Fruit fly (Drosophila melanogaster) whole organism, embryonic: Measurements from ENCODE around the gene CG4613.

Experiments used
- Aef1 ChIP-seq: fragments of 200-800 bp; sonication (Bioruptor generic); IDR thresholded peaks from 3 replicates; pipeline ENCODE4 v1.3.6; 2022; ENCODE audit warnings: missing biosample characterization, missing genetic modification characterization
- Atf6 ChIP-seq: fragments of 200-800 bp; sonication (Bioruptor generic); IDR thresholded peaks from 2 replicates; pipeline ENCODE4 v1.3.6; 2022; ENCODE audit warnings: missing biosample characterization, missing genetic modification characterization
- CG10147 ChIP-seq: fragments of 200-800 bp; sonication (Bioruptor generic); optimal IDR thresholded peaks from 2 replicates; lab custom pipeline; 2019; ENCODE audit warnings: missing biosample characterization, mild to moderate bottlenecking, missing genetic modification characterization, moderate library complexity
- CG10267 ChIP-seq: fragments of 200-800 bp; sonication (Bioruptor generic); optimal IDR thresholded peaks from 2 replicates; lab custom pipeline; 2018; ENCODE audit warnings: missing biosample characterization, mild to moderate bottlenecking, missing genetic modification characterization, moderate library complexity
- CG11456 ChIP-seq: fragments of 200-800 bp; sonication (Bioruptor generic); IDR thresholded peaks from 3 replicates; pipeline ENCODE4 v1.3.6; 2022; ENCODE audit warnings: missing biosample characterization, missing genetic modification characterization
- CG12299 ChIP-seq: fragments of 200-800 bp; sonication (Bioruptor generic); optimal IDR thresholded peaks from 2 replicates; lab custom pipeline; 2018; ENCODE audit warnings: missing biosample characterization, mild to moderate bottlenecking, missing genetic modification characterization
- CG12942 ChIP-seq: fragments of 200-800 bp; sonication (Bioruptor generic); optimal IDR thresholded peaks from 3 replicates; lab custom pipeline; 2016; ENCODE audit warnings: missing biosample characterization, missing genetic modification characterization
- CG13123 ChIP-seq: fragments of 200-800 bp; sonication (Bioruptor generic); optimal IDR thresholded peaks from 2 replicates; lab custom pipeline; 2016; ENCODE audit warnings: missing biosample characterization, missing genetic modification characterization
- CG14050 ChIP-seq: fragments of 200-800 bp; sonication (Bioruptor generic); IDR thresholded peaks from 3 replicates; pipeline ENCODE4 v1.3.6; 2022; ENCODE audit warnings: missing biosample characterization, missing genetic modification characterization
- CG16813 ChIP-seq: fragments of 200-800 bp; sonication (Bioruptor generic); IDR thresholded peaks from 3 replicates; pipeline ENCODE4 v1.3.6; 2022; ENCODE audit warnings: missing biosample characterization, missing genetic modification characterization; ENCODE audit not compliant: partially characterized antibody
- CG18619 ChIP-seq: fragments of 200-800 bp; sonication (Bioruptor generic); optimal IDR thresholded peaks from 3 replicates; lab custom pipeline; 2017; ENCODE audit warnings: missing biosample characterization, mild to moderate bottlenecking, missing genetic modification characterization
- CG2712 ChIP-seq: fragments of 200-800 bp; optimal IDR thresholded peaks from 3 replicates; lab custom pipeline; 2019; ENCODE audit warnings: missing biosample characterization, mild to moderate bottlenecking, missing genetic modification characterization, moderate library complexity
- CG31388 ChIP-seq: fragments of 200-800 bp; sonication (Bioruptor generic); optimal IDR thresholded peaks from 2 replicates; lab custom pipeline; 2016; ENCODE audit warnings: missing biosample characterization, missing genetic modification characterization
- CG32767 ChIP-seq: fragments of 200-800 bp; sonication (Bioruptor generic); IDR thresholded peaks from 2 replicates; pipeline ENCODE4 v1.3.6; 2022; ENCODE audit warnings: missing biosample characterization, missing genetic modification characterization
- CG42726 ChIP-seq: fragments of 200-800 bp; sonication (Bioruptor generic); IDR thresholded peaks from 2 replicates; pipeline ENCODE4 v1.3.6; 2022; ENCODE audit warnings: missing biosample characterization, missing genetic modification characterization; ENCODE audit not compliant: partially characterized antibody
- CG4328 ChIP-seq: fragments of 200-800 bp; sonication (Bioruptor generic); optimal IDR thresholded peaks from 3 replicates; lab custom pipeline; 2017; ENCODE audit warnings: missing biosample characterization, missing genetic modification reagents, missing genetic modification characterization
- CG4360 ChIP-seq: fragments of 200-800 bp; sonication (Bioruptor generic); IDR thresholded peaks from 2 replicates; pipeline ENCODE4 v1.3.6; 2022; ENCODE audit warnings: missing biosample characterization, missing genetic modification characterization
- CG4424 ChIP-seq: fragments of 200-800 bp; sonication (Bioruptor generic); optimal IDR thresholded peaks from 3 replicates; lab custom pipeline; 2016; ENCODE audit warnings: missing biosample characterization, missing genetic modification characterization
- CG4854 ChIP-seq: fragments of 200-800 bp; sonication (Bioruptor generic); optimal IDR thresholded peaks from 2 replicates; lab custom pipeline; 2016; ENCODE audit warnings: missing biosample characterization, missing genetic modification characterization, inconsistent platforms
- CG6689 ChIP-seq: fragments of 200-800 bp; sonication (Bioruptor generic); IDR thresholded peaks from 2 replicates; pipeline ENCODE4 v1.3.6; 2022; ENCODE audit warnings: missing biosample characterization, missing genetic modification characterization
- CG6765 ChIP-seq: fragments of 200-800 bp; sonication (Bioruptor generic); optimal IDR thresholded peaks from 3 replicates; lab custom pipeline; 2017; ENCODE audit warnings: missing biosample characterization, mild to moderate bottlenecking, missing genetic modification characterization
- CG8388 ChIP-seq: fragments of 200-800 bp; sonication (Bioruptor generic); optimal IDR thresholded peaks from 2 replicates; lab custom pipeline; 2019; ENCODE audit warnings: missing biosample characterization, mild to moderate bottlenecking, missing genetic modification characterization, moderate library complexity
- CG9932 ChIP-seq: fragments of 200-800 bp; sonication (Bioruptor generic); IDR thresholded peaks from 2 replicates; pipeline ENCODE4 v1.3.6; 2022; ENCODE audit warnings: missing biosample characterization, missing genetic modification characterization
- CoRest ChIP-seq: fragments of 200-800 bp; sonication (Bioruptor generic); optimal IDR thresholded peaks from 3 replicates; lab custom pipeline; 2018; ENCODE audit warnings: missing biosample characterization, mild to moderate bottlenecking, missing genetic modification characterization, moderate library complexity
- Dll ChIP-seq: fragments of 200-800 bp; sonication (Bioruptor generic); IDR thresholded peaks from 4 replicates; pipeline ENCODE4 v1.3.6; 2022; ENCODE audit warnings: missing biosample characterization, missing genetic modification characterization; ENCODE audit not compliant: partially characterized antibody
- Doc2 ChIP-seq: fragments of 200-800 bp; sonication (Bioruptor generic); IDR thresholded peaks from 2 replicates; pipeline ENCODE4 v1.3.6; 2022; ENCODE audit warnings: missing biosample characterization, missing genetic modification characterization
- ERR ChIP-seq: fragments of 200-800 bp; sonication (Bioruptor generic); optimal IDR thresholded peaks from 2 replicates; lab custom pipeline; 2016; ENCODE audit warnings: missing biosample characterization, missing genetic modification characterization
- Gsc ChIP-seq: fragments of 200-800 bp; sonication (Bioruptor generic); IDR thresholded peaks from 2 replicates; pipeline ENCODE4 v1.3.6; 2022; ENCODE audit warnings: missing biosample characterization, missing genetic modification characterization
- Lhr ChIP-seq: fragments of 200-800 bp; sonication (Bioruptor generic); optimal IDR thresholded peaks from 3 replicates; lab custom pipeline; 2017; ENCODE audit warnings: mild to moderate bottlenecking, missing biosample characterization, missing genetic modification reagents, missing genetic modification characterization
- NC2β ChIP-seq: fragments of 200-800 bp; sonication (Bioruptor generic); optimal IDR thresholded peaks from 2 replicates; lab custom pipeline; 2016; ENCODE audit warnings: missing biosample characterization, missing genetic modification characterization
- NFAT ChIP-seq: fragments of 200-800 bp; sonication (Bioruptor generic); IDR thresholded peaks from 2 replicates; pipeline ENCODE4 v1.3.6; 2022; ENCODE audit warnings: missing biosample characterization, missing genetic modification characterization
- Neu2 ChIP-seq: fragments of 200-800 bp; sonication (Bioruptor generic); optimal IDR thresholded peaks from 3 replicates; lab custom pipeline; 2016; ENCODE audit warnings: missing biosample characterization, missing genetic modification characterization, borderline replicate concordance
- Oaz ChIP-seq: fragments of 200-800 bp; sonication (Bioruptor generic); IDR thresholded peaks from 2 replicates; pipeline ENCODE4 v1.3.6; 2022; ENCODE audit warnings: missing biosample characterization, missing genetic modification characterization
- Opbp ChIP-seq: fragments of 200-800 bp; sonication (Bioruptor generic); IDR thresholded peaks from 3 replicates; pipeline ENCODE4 v1.3.6; 2022; ENCODE audit warnings: missing biosample characterization, missing genetic modification characterization; ENCODE audit not compliant: partially characterized antibody
- Optix ChIP-seq: fragments of 200-800 bp; sonication (Bioruptor generic); IDR thresholded peaks from 3 replicates; pipeline ENCODE4 v1.3.6; 2022; ENCODE audit warnings: missing biosample characterization, missing genetic modification characterization
- Rx ChIP-seq: fragments of 200-800 bp; sonication (Bioruptor generic); IDR thresholded peaks from 2 replicates; pipeline ENCODE4 v1.3.6; 2022; ENCODE audit warnings: missing biosample characterization, missing genetic modification characterization
- al ChIP-seq: fragments of 200-800 bp; sonication (Bioruptor generic); IDR thresholded peaks from 2 replicates; pipeline ENCODE4 v1.3.6; 2022; ENCODE audit warnings: missing biosample characterization, missing genetic modification characterization
- bigmax ChIP-seq: fragments of 200-800 bp; sonication (Bioruptor generic); optimal IDR thresholded peaks from 2 replicates; lab custom pipeline; 2018; ENCODE audit warnings: missing biosample characterization, mild to moderate bottlenecking, missing genetic modification characterization
- btn ChIP-seq: fragments of 200-800 bp; sonication (Bioruptor generic); optimal IDR thresholded peaks from 2 replicates; lab custom pipeline; 2016; ENCODE audit warnings: missing biosample characterization, missing genetic modification characterization
- danr ChIP-seq: fragments of 200-800 bp; sonication (Bioruptor generic); IDR thresholded peaks from 2 replicates; pipeline ENCODE4 v1.3.6; 2022; ENCODE audit warnings: missing biosample characterization, missing genetic modification characterization
- dmrt11E ChIP-seq: fragments of 200-800 bp; sonication (Bioruptor generic); optimal IDR thresholded peaks from 3 replicates; lab custom pipeline; 2018; ENCODE audit warnings: missing biosample characterization, mild to moderate bottlenecking, missing genetic modification characterization, moderate library complexity
- gcm2 ChIP-seq: fragments of 200-800 bp; sonication (Bioruptor generic); optimal IDR thresholded peaks from 2 replicates; lab custom pipeline; 2016; ENCODE audit warnings: missing biosample characterization, missing genetic modification characterization
- gsb-n ChIP-seq: fragments of 200-800 bp; sonication (Bioruptor generic); optimal IDR thresholded peaks from 3 replicates; lab custom pipeline; 2018; ENCODE audit warnings: missing biosample characterization, mild to moderate bottlenecking, missing genetic modification characterization
- ham ChIP-seq: fragments of 200-800 bp; sonication (Bioruptor generic); IDR thresholded peaks from 2 replicates; pipeline ENCODE4 v1.3.6; 2022; ENCODE audit warnings: missing biosample characterization, missing genetic modification characterization
- hbn ChIP-seq: fragments of 200-800 bp; sonication (Bioruptor generic); IDR thresholded peaks from 2 replicates; pipeline ENCODE4 v1.3.6; 2022; ENCODE audit warnings: missing biosample characterization, missing genetic modification characterization; ENCODE audit not compliant: partially characterized antibody
- inv ChIP-seq: fragments of 200-800 bp; sonication (Bioruptor generic); IDR thresholded peaks from 2 replicates; pipeline ENCODE4 v1.3.6; 2022; ENCODE audit warnings: missing biosample characterization, missing genetic modification characterization; ENCODE audit not compliant: partially characterized antibody
- klu ChIP-seq: fragments of 200-800 bp; sonication (Bioruptor generic); IDR thresholded peaks from 2 replicates; pipeline ENCODE4 v1.3.6; 2022; ENCODE audit warnings: missing biosample characterization, missing genetic modification characterization
- so ChIP-seq: fragments of 200-800 bp; sonication (Bioruptor generic); IDR thresholded peaks from 3 replicates; pipeline ENCODE4 v1.3.6; 2022; ENCODE audit warnings: missing biosample characterization, missing genetic modification characterization
- sob ChIP-seq: fragments of 200-800 bp; sonication (Bioruptor generic); IDR thresholded peaks from 2 replicates; pipeline ENCODE4 v1.3.6; 2022; ENCODE audit warnings: missing biosample characterization, missing genetic modification characterization
- tll ChIP-seq, 2 experiments: fragments of 200-800 bp in 1 of 2; fragments of >200 bp in 1 of 2; sonication (Bioruptor generic) in 1 of 2; optimal IDR thresholded peaks; 2 replicates each; lab custom pipeline; 2017 to 2019; ENCODE audit warnings: missing biosample characterization in 2 of 2, missing genetic modification characterization in 2 of 2, mild to moderate bottlenecking in 1 of 2, moderate library complexity in 1 of 2
- usp ChIP-seq: fragments of >200 bp; optimal IDR thresholded peaks from 2 replicates; lab custom pipeline; 2017; ENCODE audit warnings: missing biosample characterization, missing genetic modification characterization
- z ChIP-seq: fragments of 200-800 bp; sonication (Bioruptor generic); IDR thresholded peaks from 3 replicates; pipeline ENCODE4 v1.3.6; 2022; ENCODE audit warnings: missing biosample characterization, missing genetic modification characterization
- zen2 ChIP-seq: fragments of 200-800 bp; sonication (Bioruptor generic); IDR thresholded peaks from 3 replicates; pipeline ENCODE4 v1.3.6; 2022; ENCODE audit warnings: missing biosample characterization, missing genetic modification characterization; ENCODE audit not compliant: partially characterized antibody

Gene CG4613

DNA sequence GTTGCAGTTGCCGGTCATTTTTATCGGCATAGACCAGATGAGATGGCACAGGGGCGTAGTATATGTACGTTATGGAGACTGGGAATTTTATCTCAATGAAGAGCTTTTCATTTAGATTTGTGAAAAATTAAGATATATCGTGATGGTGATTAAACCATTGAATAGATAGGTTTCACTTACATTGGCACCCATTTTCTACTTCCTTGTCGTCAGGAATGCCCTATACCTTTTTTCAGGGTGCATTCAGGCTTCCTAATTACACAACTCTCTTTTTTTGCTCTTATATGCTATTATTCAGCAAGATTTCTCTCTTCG lies 31.4 kb upstream of the CG4613 start (continued):
- TF ChIP-seq so (GFP tag; lab: Robert Waterston, UW) (no peak), Dll (GFP tag; lab: Robert Waterston, UW) (no peak), tll (GFP tag; optimal IDR thresholded peaks at IDR 0.05; lab: Kevin White, UChicago) (no peak), Oaz (GFP tag; lab: Robert Waterston, UW) (no peak), CG18619 (GFP tag; lab: Kevin White, UChicago) (no peak), CG4328 (GFP tag; lab: Kevin White, UChicago) (no peak), CG4360 (GFP tag; lab: Robert Waterston, UW) (no peak), btn (GFP tag; lab: Kevin White, UChicago) (no peak), gcm2 (GFP tag; lab: Kevin White, UChicago) (no peak), sob (GFP tag; lab: Robert Waterston, UW) (no peak), CG9932 (no peak), Doc2 (no peak), inv (GFP tag; lab: Robert Waterston, UW) (no peak), Rx (GFP tag; lab: Robert Waterston, UW) (no peak), CG4854 (no peak), CG4424 (no peak), gsb-n (tag; lab: Kevin White, UChicago) (no peak), hbn (GFP tag; lab: Robert Waterston, UW) (no peak), al (GFP tag; lab: Robert Waterston, UW) (no peak), ERR (no peak), CoRest (tag; lab: Kevin White, UChicago) (no peak), ham (GFP tag; lab: Robert Waterston, UW) (no peak), dmrt11E (tag; lab: Kevin White, UChicago) (peak; percentile 65), NC2β (GFP tag; lab: Kevin White, UChicago) (no peak), Aef1 (GFP tag; lab: Robert Waterston, UW) (no peak), CG16813 (no peak), NFAT (GFP tag; lab: Robert Waterston, UW) (no peak), Optix (GFP tag; lab: Robert Waterston, UW) (no peak), CG6765 (no peak), usp (GFP tag; lab: Kevin White, UChicago) (no peak), CG42726 (no peak), Opbp (GFP tag; lab: Robert Waterston, UW) (no peak), CG6689 (GFP tag; lab: Robert Waterston, UW) (no peak), zen2 (GFP tag; lab: Robert Waterston, UW) (no peak), CG14050 (GFP tag; lab: Robert Waterston, UW) (no peak), CG12942 (no peak), klu (no peak), CG12299 (tag; lab: Kevin White, UChicago) (no peak), Gsc (GFP tag; lab: Robert Waterston, UW) (no peak), CG32767 (no peak), CG31388 (GFP tag; lab: Kevin White, UChicago) (no peak), CG10147 (no peak), Lhr (GFP tag; lab: Kevin White, UChicago) (no peak), Atf6 (GFP tag; lab: Robert Waterston, UW) (no peak), CG13123 (GFP tag; lab: Kevin White, UChicago) (no peak), CG2712 (tag; lab: Kevin White, UChicago) (peak; percentile 3), CG11456 (GFP tag; lab: Robert Waterston, UW) (no peak), danr (no peak), Neu2 (GFP tag; lab: Kevin White, UChicago) (no peak), CG10267 (no peak), bigmax (GFP tag; lab: Kevin White, UChicago) (no peak), CG8388 (peak; percentile 11), z (GFP tag; lab: Robert Waterston, UW) (no peak)
